Worm (Caenorhabditis elegans) whole organism, midembryonic: ENCODE measurements around the gene clec-70.
"Not testable (repeated sequence)": the region's sequence is repeated elsewhere in the genome, so short reads cannot be mapped to it uniquely, and the experiment has no call there.

Experiments used
- T22C8.4 ChIP-seq: fragments of 200-800 bp; sonication (Bioruptor generic); IDR thresholded peaks from 2 replicates; pipeline ENCODE4 v1.3.6; 2022; ENCODE audit warnings: missing genetic modification characterization, missing compliant biosample characterization
- cog-1 ChIP-seq: sonication (generic microtip); optimal IDR thresholded peaks from 2 replicates; lab custom pipeline; 2016; ENCODE audit warnings: missing genetic modification characterization, missing compliant biosample characterization
- flt-1 ChIP-seq: fragments of 200-800 bp; sonication (Bioruptor generic); IDR thresholded peaks from 2 replicates; pipeline ENCODE4 v1.3.6; 2022; ENCODE audit warnings: missing genetic modification characterization, missing compliant biosample characterization
- klf-2 ChIP-seq: fragments of 200-800 bp; sonication (Bioruptor generic); conservative IDR thresholded peaks from 2 replicates; pipeline ENCODE4 v1.3.6; 2022; ENCODE audit warnings: missing genetic modification reagents, missing genetic modification characterization, missing compliant biosample characterization
- med-1 ChIP-seq: sonication (generic microtip); optimal IDR thresholded peaks from 2 replicates; lab custom pipeline; 2017; ENCODE audit warnings: missing genetic modification characterization, mild to moderate bottlenecking, missing compliant biosample characterization, antibody characterized with exemption, missing genetic modification reagents; ENCODE audit not compliant: insufficient read depth
- ref-1 ChIP-seq: fragments of 200-800 bp; sonication (Bioruptor generic); conservative IDR thresholded peaks from 2 replicates; pipeline ENCODE4 v1.3.6; 2022; ENCODE audit warnings: missing genetic modification reagents, missing genetic modification characterization, missing compliant biosample characterization
- tab-1 ChIP-seq: fragments of 200-800 bp; sonication (Bioruptor generic); IDR thresholded peaks from 2 replicates; pipeline ENCODE4 v1.3.6; 2022; ENCODE audit warnings: missing genetic modification characterization, missing compliant biosample characterization
- ztf-23 ChIP-seq: fragments of 200-800 bp; sonication (Bioruptor generic); IDR thresholded peaks from 2 replicates; pipeline ENCODE4 v1.3.6; 2022; ENCODE audit warnings: missing genetic modification reagents, missing genetic modification characterization, missing compliant biosample characterization
- ztf-29 ChIP-seq: fragments of 200-800 bp; sonication (Bioruptor generic); IDR thresholded peaks from 2 replicates; pipeline ENCODE4 v1.3.6; 2022; ENCODE audit warnings: missing genetic modification reagents, missing genetic modification characterization, missing compliant biosample characterization

The clec-70 gene

DNA sequence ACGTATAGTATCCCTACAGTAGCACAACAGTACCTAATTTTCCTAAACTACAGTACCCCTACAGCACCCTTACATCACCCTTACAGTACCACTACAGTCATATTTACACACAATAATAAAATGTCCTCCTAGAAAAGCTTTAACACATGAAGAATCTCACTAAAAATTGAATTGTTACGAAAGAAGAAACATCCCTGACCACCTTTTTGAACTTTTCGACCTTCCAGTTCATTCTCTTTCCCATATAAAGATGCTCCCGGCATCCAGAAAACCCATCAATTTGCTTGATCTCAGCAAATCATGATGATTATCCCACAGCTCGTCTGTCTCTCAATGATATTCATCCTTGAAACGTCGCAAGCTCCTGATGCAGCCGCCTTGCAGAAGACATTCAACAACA lies 27.9 kb upstream of the clec-70 start, which contains the start of gene F56D6.21:
F56D6.21 (plus strand) TSS at position 301 of the 400 bp plus-strand sequence.
- TF ChIP-seq ztf-29 (no peak), med-1 (no peak), T22C8.4 (GFP tag; lab: Robert Waterston, UW) (no peak), ztf-23 (GFP tag; lab: Robert Waterston, UW) (no peak), cog-1 (tag; lab: Kevin White, UChicago) (no peak), tab-1 (no peak), ref-1 (GFP tag; lab: Robert Waterston, UW) (no peak), flt-1 (GFP tag; lab: Robert Waterston, UW) (no peak), klf-2 (no peak)

- TF ChIP-seq ref-1 (GFP tag; lab: Robert Waterston, UW) (no peak), ztf-23 (GFP tag; lab: Robert Waterston, UW) (no peak), flt-1 (GFP tag; lab: Robert Waterston, UW) (no peak), klf-2 (no peak), tab-1 (no peak), cog-1 (tag; lab: Kevin White, UChicago) (no peak)
Measured at ce11 chrIV:3906393-3906792, 26.1 kb upstream of the clec-70 start, which contains the start of gene F56D6.11. Gene F56D6.11 (minus strand): TSS chrIV:3906493.

DNA sequence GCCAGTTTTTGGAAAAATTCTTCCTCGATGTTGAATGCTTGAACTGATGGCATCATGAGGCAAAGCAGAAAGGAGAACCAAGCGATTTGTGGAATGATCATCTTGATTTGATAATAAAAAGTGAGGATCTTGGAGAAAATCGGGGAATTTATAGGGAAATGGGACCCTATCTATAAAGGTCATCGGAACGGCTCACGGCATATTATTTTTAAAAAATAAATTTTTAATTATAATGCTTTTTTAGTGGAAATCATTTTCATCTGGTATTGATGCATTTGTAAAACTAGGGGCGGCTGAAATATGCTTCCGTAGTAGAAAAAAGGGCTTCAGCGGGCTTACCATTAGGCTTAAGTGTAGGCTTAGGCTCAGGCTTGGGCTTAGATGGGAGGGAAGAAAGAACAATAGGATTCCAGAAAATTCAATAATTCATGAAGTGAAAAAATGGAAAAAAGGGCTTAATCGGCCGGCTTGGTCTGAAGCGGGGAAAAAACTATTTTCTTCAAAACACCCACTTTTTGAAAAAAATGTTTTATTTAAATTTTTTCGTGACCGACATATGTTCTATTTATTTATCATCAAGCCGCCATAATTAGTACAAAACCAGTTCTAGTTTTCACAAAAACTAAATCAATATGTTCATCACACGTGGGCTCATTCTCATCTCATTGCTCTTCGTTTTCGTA lies 24.9 kb upstream of the clec-70 start, which contains the start of the genes F56D6.22 and F56D6.12:
F56D6.22 (minus strand) TSS at position 101 of the 683 bp plus-strand sequence.
F56D6.12 (plus strand) TSS at position 633 of the 683 bp plus-strand sequence.
- TF ChIP-seq flt-1 (GFP tag; lab: Robert Waterston, UW) (no peak), tab-1 (no peak), T22C8.4 (GFP tag; lab: Robert Waterston, UW) (no peak), ref-1 (GFP tag; lab: Robert Waterston, UW) (no peak)

DNA sequence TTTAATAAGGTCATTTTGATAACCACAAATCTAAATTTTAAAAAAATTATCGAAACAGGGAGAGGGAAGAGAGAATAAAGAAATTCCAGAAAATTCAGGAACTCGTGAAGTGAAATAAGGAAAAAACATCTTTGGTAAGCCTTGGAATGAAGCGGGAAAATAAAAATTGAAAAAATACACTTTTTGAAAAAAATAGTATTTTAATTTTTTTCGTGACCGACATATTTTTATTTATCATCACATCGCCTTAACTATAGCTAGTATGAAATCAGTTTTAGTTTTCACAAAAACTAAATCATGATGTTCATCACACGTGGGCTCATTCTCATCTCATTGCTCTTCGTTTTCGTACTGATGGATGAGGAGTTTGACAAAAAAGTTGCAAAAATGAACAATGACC lies 23.4 kb upstream of the clec-70 start, which contains the start of gene F56D6.13:
F56D6.13 (plus strand) TSS at position 301 of the 400 bp plus-strand sequence.
- TF ChIP-seq cog-1 (tag; lab: Kevin White, UChicago) (no peak), klf-2 (no peak)

ce11 chrIV:3911848-3912247 lies 20.7 kb upstream of the clec-70 start, which contains the start of gene F56D6.18:
Gene F56D6.18 (minus strand): TSS chrIV:3911948.
- TF ChIP-seq klf-2; ztf-23 (GFP tag; lab: Robert Waterston, UW); ztf-29: not testable (repeated sequence)

- no peak for TF ChIP-seq cog-1 (tag; lab: Kevin White, UChicago)
- TF ChIP-seq flt-1 (GFP tag; lab: Robert Waterston, UW): no peak
- TF ChIP-seq T22C8.4 (GFP tag; lab: Robert Waterston, UW): no peak
- no peak for TF ChIP-seq klf-2
Measured at ce11 chrIV:3912598-3912997, 19.9 kb upstream of the clec-70 start, which contains the start of gene F56D6.20. Gene F56D6.20 (plus strand): TSS chrIV:3912898.

- TF ChIP-seq T22C8.4 (GFP tag; lab: Robert Waterston, UW): no peak
- TF ChIP-seq ztf-29: no peak
- TF ChIP-seq flt-1 (GFP tag; lab: Robert Waterston, UW): no peak
- TF ChIP-seq med-1: no peak
- TF ChIP-seq klf-2: no peak
- no peak for TF ChIP-seq tab-1
- TF ChIP-seq ref-1 (GFP tag; lab: Robert Waterston, UW): no peak
- TF ChIP-seq ztf-23 (GFP tag; lab: Robert Waterston, UW): no peak
- TF ChIP-seq cog-1 (tag; lab: Kevin White, UChicago): no peak
Measured at ce11 chrIV:3914462-3914861, 18.0 kb upstream of the clec-70 start, which contains the start of gene F56D6.19. Gene F56D6.19 (plus strand): TSS chrIV:3914762.

DNA sequence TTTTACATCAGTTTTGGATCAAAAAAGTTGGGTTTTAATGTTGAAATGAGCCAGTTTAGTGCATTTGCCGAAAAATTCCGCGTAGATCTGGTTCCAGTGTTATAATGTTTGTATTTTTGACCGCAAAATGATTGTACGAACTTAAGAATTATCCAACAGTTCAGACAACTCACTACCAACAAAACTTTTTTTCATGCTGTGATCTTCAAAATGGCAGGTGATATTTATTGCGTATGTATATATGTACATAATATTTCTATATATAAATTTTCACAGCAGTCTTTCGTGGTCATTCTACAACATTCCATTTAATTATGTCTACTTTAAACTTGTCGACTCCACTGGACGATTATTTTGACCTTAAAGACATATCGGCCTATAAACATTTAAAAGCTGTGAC lies 17.2 kb upstream of the clec-70 start, which contains the start of gene srz-20:
srz-20 (plus strand) TSS at position 301 of the 400 bp plus-strand sequence.
- TF ChIP-seq ref-1 (GFP tag; lab: Robert Waterston, UW): no peak
- TF ChIP-seq T22C8.4 (GFP tag; lab: Robert Waterston, UW): no peak

- no peak for TF ChIP-seq ztf-23 (GFP tag; lab: Robert Waterston, UW)
Measured at ce11 chrIV:3917405-3917804, 15.1 kb upstream of the clec-70 start, which contains the start of gene F56D6.14. Gene F56D6.14 (plus strand): TSS chrIV:3917705.

DNA sequence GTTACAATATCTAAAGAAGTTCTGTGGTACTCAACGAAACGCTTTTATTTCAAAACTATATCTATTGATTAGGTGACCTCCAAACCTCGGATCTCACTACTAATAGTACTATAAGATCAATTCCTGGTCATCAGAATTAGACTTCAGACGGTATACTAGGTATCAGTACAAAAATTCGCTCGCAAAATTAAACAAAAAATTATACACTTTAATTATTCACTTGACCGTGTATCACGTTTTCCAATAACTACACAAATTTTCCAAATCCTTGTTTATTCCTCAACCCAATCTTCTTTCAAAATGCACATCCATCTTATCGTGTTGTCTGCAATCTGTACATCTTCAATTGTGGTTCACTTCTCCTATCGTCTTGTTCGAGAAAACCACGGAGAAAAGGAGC lies 14.3 kb upstream of the clec-70 start, which contains the start of gene F56D6.23:
F56D6.23 (plus strand) TSS at position 301 of the 400 bp plus-strand sequence.
- TF ChIP-seq cog-1 (tag; lab: Kevin White, UChicago): no peak
- no peak for TF ChIP-seq ztf-23 (GFP tag; lab: Robert Waterston, UW)
- TF ChIP-seq ztf-29: no peak
- no peak for TF ChIP-seq flt-1 (GFP tag; lab: Robert Waterston, UW)
- TF ChIP-seq tab-1: no peak
- no peak for TF ChIP-seq T22C8.4 (GFP tag; lab: Robert Waterston, UW)
- no peak for TF ChIP-seq med-1
- TF ChIP-seq ref-1 (GFP tag; lab: Robert Waterston, UW): no peak
- TF ChIP-seq klf-2: no peak

DNA sequence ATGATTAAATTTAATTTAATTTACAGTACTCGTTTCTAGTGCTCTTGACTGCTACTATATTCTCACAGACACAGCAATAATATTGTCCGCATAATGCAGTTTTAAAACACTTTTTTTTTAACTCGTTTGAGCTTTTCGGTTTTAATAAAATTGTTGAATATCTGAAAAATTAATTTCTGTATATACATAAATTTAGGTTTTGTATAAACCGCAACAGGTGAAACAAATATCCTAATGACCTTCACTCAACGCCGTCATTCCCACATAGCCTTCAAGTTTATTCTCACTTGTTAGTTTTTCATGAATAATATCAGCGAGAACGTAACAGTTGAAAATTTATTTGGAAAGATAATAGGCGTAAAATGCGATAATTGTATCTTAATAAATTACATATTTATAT lies 13.0 kb upstream of the clec-70 start, which contains the start of gene srz-19:
srz-19 (plus strand) TSS at position 301 of the 400 bp plus-strand sequence.
- TF ChIP-seq cog-1 (tag; lab: Kevin White, UChicago) (no peak), med-1 (no peak), ztf-29 (no peak), ref-1 (GFP tag; lab: Robert Waterston, UW) (no peak), T22C8.4 (GFP tag; lab: Robert Waterston, UW) (no peak), klf-2 (no peak)
